Fruit fly (Drosophila melanogaster) whole organism, embryonic: ENCODE results near the gene CG44158.

Experiments
- ATbp ChIP-seq: fragments of 200-800 bp; sonication (Bioruptor generic); optimal IDR thresholded peaks from 2 replicates; lab custom pipeline; 2017; ENCODE audit warnings: missing biosample characterization, mild to moderate bottlenecking, missing genetic modification characterization, missing genetic modification reagents
- CG12071 ChIP-seq: fragments of 200-800 bp; sonication (Bioruptor generic); optimal IDR thresholded peaks from 3 replicates; lab custom pipeline; 2018; ENCODE audit warnings: missing biosample characterization, mild to moderate bottlenecking, missing genetic modification characterization
- CG12155 ChIP-seq: fragments of 200-800 bp; sonication (Bioruptor generic); optimal IDR thresholded peaks from 3 replicates; lab custom pipeline; 2016; ENCODE audit warnings: missing biosample characterization, missing genetic modification characterization
- CG14710 ChIP-seq: fragments of 200-800 bp; sonication (Bioruptor generic); optimal IDR thresholded peaks from 3 replicates; lab custom pipeline; 2019; ENCODE audit warnings: missing biosample characterization, mild to moderate bottlenecking, missing genetic modification characterization, moderate library complexity
- CG1602 ChIP-seq: fragments of 200-800 bp; sonication (Bioruptor generic); optimal IDR thresholded peaks from 3 replicates; lab custom pipeline; 2016; ENCODE audit warnings: missing biosample characterization, missing genetic modification characterization
- CG1647 ChIP-seq: fragments of 200-800 bp; sonication (Bioruptor generic); optimal IDR thresholded peaks from 3 replicates; lab custom pipeline; 2016; ENCODE audit warnings: missing biosample characterization, missing genetic modification characterization
- CG16813 ChIP-seq: fragments of 200-800 bp; sonication (Bioruptor generic); IDR thresholded peaks from 3 replicates; pipeline ENCODE4 v1.3.6; 2022; ENCODE audit warnings: missing biosample characterization, missing genetic modification characterization; ENCODE audit not compliant: partially characterized antibody
- CG18011 ChIP-seq: fragments of 200-800 bp; sonication (Bioruptor generic); optimal IDR thresholded peaks from 2 replicates; lab custom pipeline; 2017; ENCODE audit warnings: missing biosample characterization, missing genetic modification characterization, mild to moderate bottlenecking, moderate library complexity, missing genotype
- CG1832 ChIP-seq: fragments of 200-800 bp; sonication (Bioruptor generic); optimal IDR thresholded peaks from 2 replicates; lab custom pipeline; 2017; ENCODE audit warnings: missing biosample characterization, mild to moderate bottlenecking, missing genetic modification characterization, inconsistent platforms
- CG2120 ChIP-seq: fragments of 200-800 bp; sonication (Bioruptor generic); optimal IDR thresholded peaks from 3 replicates; lab custom pipeline; 2016; ENCODE audit warnings: missing biosample characterization, missing genetic modification characterization
- CG3065 ChIP-seq: fragments of 200-800 bp; sonication (Bioruptor generic); optimal IDR thresholded peaks from 2 replicates; lab custom pipeline; 2016; ENCODE audit warnings: missing biosample characterization, missing genetic modification characterization
- CG34422 ChIP-seq: fragments of 200-800 bp; sonication (Bioruptor generic); IDR thresholded peaks from 3 replicates; pipeline ENCODE4 v1.3.6; 2022; ENCODE audit warnings: missing biosample characterization, missing genetic modification characterization
- CG4404 ChIP-seq: fragments of 200-800 bp; sonication (Bioruptor generic); IDR thresholded peaks from 2 replicates; pipeline ENCODE4 v1.3.6; 2022; ENCODE audit warnings: missing biosample characterization, missing genetic modification characterization
- CG4730 ChIP-seq: fragments of 200-800 bp; sonication (Bioruptor generic); IDR thresholded peaks from 2 replicates; pipeline ENCODE4 v1.3.6; 2022; ENCODE audit warnings: missing biosample characterization, missing genetic modification characterization
- CG6254 ChIP-seq: fragments of 200-800 bp; sonication (Bioruptor generic); optimal IDR thresholded peaks from 3 replicates; lab custom pipeline; 2017; ENCODE audit warnings: mild to moderate bottlenecking, missing biosample characterization, missing genetic modification reagents, missing genetic modification characterization
- CG6854 ChIP-seq: fragments of 200-800 bp; sonication (Bioruptor generic); optimal IDR thresholded peaks from 3 replicates; lab custom pipeline; 2017; ENCODE audit warnings: missing biosample characterization, mild to moderate bottlenecking, missing genetic modification characterization
- CG7271 ChIP-seq: fragments of 200-800 bp; sonication (Bioruptor generic); optimal IDR thresholded peaks from 2 replicates; lab custom pipeline; 2018; ENCODE audit warnings: missing biosample characterization, mild to moderate bottlenecking, missing genetic modification characterization, moderate library complexity
- CG7372 ChIP-seq: fragments of 200-800 bp; sonication (Bioruptor generic); IDR thresholded peaks from 2 replicates; pipeline ENCODE4 v1.3.6; 2022; ENCODE audit warnings: missing biosample characterization, missing genetic modification characterization
- CG8944 ChIP-seq: fragments of 200-800 bp; sonication (Bioruptor generic); optimal IDR thresholded peaks from 3 replicates; lab custom pipeline; 2016; ENCODE audit warnings: missing biosample characterization, missing genetic modification characterization
- CG9727 ChIP-seq: fragments of 200-800 bp; sonication (Bioruptor generic); optimal IDR thresholded peaks from 3 replicates; lab custom pipeline; 2017; ENCODE audit warnings: missing biosample characterization, mild to moderate bottlenecking, missing genetic modification characterization
- Fer2 ChIP-seq: fragments of 200-800 bp; sonication (Bioruptor generic); optimal IDR thresholded peaks from 2 replicates; lab custom pipeline; 2018; ENCODE audit warnings: missing biosample characterization, mild to moderate bottlenecking, missing genetic modification characterization, moderate library complexity
- HLHmδ ChIP-seq: fragments of 200-800 bp; sonication (Bioruptor generic); optimal IDR thresholded peaks from 2 replicates; lab custom pipeline; 2018; ENCODE audit warnings: missing biosample characterization, mild to moderate bottlenecking, missing genetic modification characterization, moderate library complexity
- Hr51 ChIP-seq, 2 experiments: fragments of 200-800 bp; sonication (Bioruptor generic); optimal IDR thresholded peaks; 2 replicates in 1 of 2; 3 replicates in 1 of 2; lab custom pipeline; 2016 to 2018; ENCODE audit warnings: missing biosample characterization in 2 of 2, missing genetic modification characterization in 2 of 2, mild to moderate bottlenecking in 1 of 2, moderate library complexity in 1 of 2
- Meics ChIP-seq: fragments of 200-800 bp; sonication (Bioruptor generic); optimal IDR thresholded peaks from 2 replicates; lab custom pipeline; 2017; ENCODE audit warnings: missing biosample characterization, mild to moderate bottlenecking, missing genetic modification characterization
- NC2β ChIP-seq: fragments of 200-800 bp; sonication (Bioruptor generic); optimal IDR thresholded peaks from 2 replicates; lab custom pipeline; 2016; ENCODE audit warnings: missing biosample characterization, missing genetic modification characterization
- Rx ChIP-seq: fragments of 200-800 bp; sonication (Bioruptor generic); IDR thresholded peaks from 2 replicates; pipeline ENCODE4 v1.3.6; 2022; ENCODE audit warnings: missing biosample characterization, missing genetic modification characterization
- Trl ChIP-seq, 3 experiments: fragments of >200 bp in 2 of 3; fragments of 200-800 bp in 1 of 3; sonication (Bioruptor generic) in 1 of 3; optimal IDR thresholded peaks; 2 replicates in 1 of 3; 3 replicates in 2 of 3; lab custom pipeline; 2016 to 2017; ENCODE audit warnings: missing biosample characterization in 1 of 3, missing genetic modification characterization in 1 of 3
- corto ChIP-seq: fragments of 200-800 bp; sonication (Bioruptor generic); optimal IDR thresholded peaks from 2 replicates; lab custom pipeline; 2016; ENCODE audit warnings: missing biosample characterization, mild to moderate bottlenecking, missing genetic modification characterization, moderate library complexity
- croc ChIP-seq: fragments of 200-800 bp; sonication (Bioruptor generic); conservative IDR thresholded peaks from 3 replicates; pipeline ENCODE4 v1.3.6; 2022; ENCODE audit warnings: missing biosample characterization, missing genetic modification characterization
- danr ChIP-seq: fragments of 200-800 bp; sonication (Bioruptor generic); IDR thresholded peaks from 2 replicates; pipeline ENCODE4 v1.3.6; 2022; ENCODE audit warnings: missing biosample characterization, missing genetic modification characterization
- dati ChIP-seq: fragments of 200-800 bp; sonication (Bioruptor generic); IDR thresholded peaks from 2 replicates; pipeline ENCODE4 v1.3.6; 2022; ENCODE audit warnings: missing biosample characterization, missing genetic modification characterization
- dmrt99B ChIP-seq: fragments of 200-800 bp; sonication (Bioruptor generic); optimal IDR thresholded peaks from 2 replicates; lab custom pipeline; 2018; ENCODE audit warnings: missing biosample characterization, mild to moderate bottlenecking, missing genetic modification characterization, moderate library complexity
- dpn ChIP-seq, 2 experiments: fragments of 200-800 bp; sonication (Bioruptor generic); optimal IDR thresholded peaks; 3 replicates each; lab custom pipeline; 2016; ENCODE audit warnings: missing biosample characterization in 2 of 2, missing genetic modification characterization in 2 of 2
- her ChIP-seq: fragments of 200-800 bp; sonication (Bioruptor generic); optimal IDR thresholded peaks from 2 replicates; lab custom pipeline; 2016; ENCODE audit warnings: missing biosample characterization, missing genetic modification characterization
- ind ChIP-seq: fragments of 200-800 bp; sonication (Bioruptor generic); optimal IDR thresholded peaks from 3 replicates; lab custom pipeline; 2016; ENCODE audit warnings: missing biosample characterization, missing genetic modification characterization
- insv ChIP-seq, 2 experiments: fragments of 200-800 bp; sonication (Bioruptor generic); optimal IDR thresholded peaks; 3 replicates each; lab custom pipeline; 2016 to 2018; ENCODE audit warnings: missing biosample characterization in 2 of 2, missing genetic modification characterization in 2 of 2
- jing ChIP-seq: fragments of 200-800 bp; sonication (Bioruptor generic); optimal IDR thresholded peaks from 2 replicates; lab custom pipeline; 2018; ENCODE audit warnings: missing biosample characterization, mild to moderate bottlenecking, missing genetic modification characterization
- kah ChIP-seq: fragments of 200-800 bp; sonication (Bioruptor generic); optimal IDR thresholded peaks from 2 replicates; lab custom pipeline; 2018; ENCODE audit warnings: missing biosample characterization, mild to moderate bottlenecking, missing genetic modification characterization
- lab ChIP-seq: fragments of 200-800 bp; sonication (Bioruptor generic); optimal IDR thresholded peaks from 3 replicates; lab custom pipeline; 2017; ENCODE audit warnings: missing biosample characterization, missing genetic modification characterization, mild to moderate bottlenecking, moderate library complexity, missing genetic modification reagents
- p53 ChIP-seq: fragments of 200-800 bp; sonication (Bioruptor generic); optimal IDR thresholded peaks from 2 replicates; lab custom pipeline; 2016; ENCODE audit warnings: missing biosample characterization, missing genetic modification characterization
- pan ChIP-seq, 4 experiments: fragments of >200 bp in 3 of 4; fragments of 200-800 bp in 1 of 4; sonication (Bioruptor generic) in 1 of 4; optimal IDR thresholded peaks in 3 of 4; IDR thresholded peaks in 1 of 4; 2 replicates each; pipeline versions ENCODE4 v1.3.6 to Lab custom; 2017 to 2022; ENCODE audit warnings: missing biosample characterization in 2 of 4, missing genetic modification characterization in 2 of 4, mixed read lengths in 1 of 4
- psq ChIP-seq: fragments of 200-800 bp; sonication (Bioruptor generic); optimal IDR thresholded peaks from 2 replicates; lab custom pipeline; 2017; ENCODE audit warnings: missing biosample characterization, missing genetic modification characterization
- ranshi ChIP-seq: fragments of 200-800 bp; sonication (Bioruptor generic); IDR thresholded peaks from 2 replicates; pipeline ENCODE4 v1.3.6; 2022; ENCODE audit warnings: missing biosample characterization, missing genetic modification characterization
- sens ChIP-seq: fragments of 200-800 bp; sonication (Bioruptor generic); peaks from one replicate; lab custom pipeline; 2016; ENCODE audit warnings: missing biosample characterization, missing genetic modification characterization
- sens-2 ChIP-seq: fragments of 200-800 bp; sonication (Bioruptor generic); IDR thresholded peaks from 2 replicates; pipeline ENCODE4 v1.3.6; 2022; ENCODE audit warnings: missing biosample characterization, missing genetic modification characterization
- ssp ChIP-seq: fragments of 200-800 bp; sonication (Bioruptor generic); IDR thresholded peaks from 2 replicates; pipeline ENCODE4 v1.3.6; 2022; ENCODE audit warnings: missing biosample characterization, missing genetic modification characterization
- tin ChIP-seq: fragments of 200-800 bp; sonication (Bioruptor generic); optimal IDR thresholded peaks from 3 replicates; lab custom pipeline; 2016; ENCODE audit warnings: missing biosample characterization, missing genetic modification characterization
- twi ChIP-seq: fragments of 200-800 bp; optimal IDR thresholded peaks from 2 replicates; lab custom pipeline; 2019; ENCODE audit warnings: missing biosample characterization, mild to moderate bottlenecking, missing genetic modification characterization, moderate library complexity
- vnd ChIP-seq: fragments of 200-800 bp; sonication (Bioruptor generic); IDR thresholded peaks from 3 replicates; pipeline ENCODE4 v1.3.6; 2022; ENCODE audit warnings: missing biosample characterization, missing genetic modification characterization; ENCODE audit not compliant: partially characterized antibody

CG44158 gene

DNA sequence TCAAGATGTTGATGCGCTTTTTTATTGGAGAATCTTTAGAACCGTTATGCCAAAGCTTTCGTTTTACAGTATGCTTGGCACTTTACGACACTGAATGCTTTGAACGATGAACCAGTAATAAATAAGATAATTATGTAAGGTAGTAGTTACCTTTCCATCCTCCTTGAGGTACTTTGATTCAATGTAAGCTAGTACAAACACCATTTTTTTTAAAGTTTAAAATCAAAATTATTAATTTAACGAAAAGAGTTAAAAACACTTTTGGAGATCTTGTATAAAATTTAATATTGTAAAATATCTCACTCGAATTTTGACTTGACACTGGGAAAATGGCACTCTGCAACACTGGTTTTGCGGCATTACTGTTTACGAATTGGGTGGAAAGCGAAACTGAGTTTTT lies 23.2 kb upstream of the CG44158 start, which contains the start of the genes Arp5 and CG7208 (continued):
- TF ChIP-seq dmrt99B: no peak
- TF ChIP-seq CG16813 (GFP tag; lab: Robert Waterston, UW): no peak
- TF ChIP-seq CG1832: no peak
- peak; percentile 71 for TF ChIP-seq tin (GFP tag; lab: Kevin White, UChicago)
- TF ChIP-seq ssp (GFP tag; lab: Robert Waterston, UW): peak; percentile 41
- TF ChIP-seq dpn (GFP tag; optimal IDR thresholded peaks at IDR 0.05; lab: Kevin White, UChicago): peak; percentile 72 to 85
- TF ChIP-seq twi (tag; lab: Kevin White, UChicago): peak; percentile 37
- TF ChIP-seq CG1602 (GFP tag; lab: Kevin White, UChicago): peak; percentile 54
- peak; percentile 86 for TF ChIP-seq CG14710 (tag; lab: Kevin White, UChicago)
- no peak for TF ChIP-seq jing (GFP tag; lab: Kevin White, UChicago)
- TF ChIP-seq CG8944 (GFP tag; lab: Kevin White, UChicago): peak; percentile 13
- TF ChIP-seq sens (GFP tag; lab: Kevin White, UChicago): peak; percentile 95
- no peak for TF ChIP-seq Rx (GFP tag; lab: Robert Waterston, UW)
- TF ChIP-seq pan (optimal IDR thresholded peaks at IDR 0.05; lab: Kevin White, UChicago): no peak
- TF ChIP-seq pan (GFP tag; optimal IDR thresholded peaks at IDR 0.05 in 1 of 2, IDR thresholded peaks at IDR 0.05 in 1 of 2): peak in 1 of 2 experiments; percentile 71
- peak; percentile 32 for TF ChIP-seq ATbp
- peak; percentile 91 for TF ChIP-seq psq (GFP tag; lab: Kevin White, UChicago)
- TF ChIP-seq croc (GFP tag; lab: Robert Waterston, UW): 0 out of 3 replicates have a peak, but pooled peaks have one; percentile 19
- TF ChIP-seq Trl (optimal IDR thresholded peaks at IDR 0.05; lab: Kevin White, UChicago): no peak
- peak; percentile 46 for TF ChIP-seq Trl (GFP tag; optimal IDR thresholded peaks at IDR 0.05; lab: Kevin White, UChicago)
- peak in 1 of 2 experiments; percentile 20 for TF ChIP-seq insv (GFP tag; optimal IDR thresholded peaks at IDR 0.05; lab: Kevin White, UChicago)
- peak; percentile 16 for TF ChIP-seq CG6254
- peak; percentile 63; the same call in 1 of the 3 replicates for TF ChIP-seq CG34422 (GFP tag; lab: Robert Waterston, UW)
- TF ChIP-seq CG3065 (GFP tag; lab: Kevin White, UChicago): no peak
- TF ChIP-seq sens-2 (GFP tag; lab: Robert Waterston, UW): no peak
- peak in 1 of 2 experiments; percentile 44 for TF ChIP-seq Hr51 (GFP tag; optimal IDR thresholded peaks at IDR 0.05; lab: Kevin White, UChicago)
- peak; percentile 73 for TF ChIP-seq CG12155 (GFP tag; lab: Kevin White, UChicago)
- peak; percentile 51 for TF ChIP-seq CG1647 (GFP tag; lab: Kevin White, UChicago)
- TF ChIP-seq ind (GFP tag; lab: Kevin White, UChicago): peak; percentile 75
- no peak for TF ChIP-seq CG6854
- no peak for TF ChIP-seq kah
- no peak for TF ChIP-seq lab (GFP tag; lab: Kevin White, UChicago)
- TF ChIP-seq CG12071 (GFP tag; lab: Kevin White, UChicago): no peak
- peak; percentile 1 for TF ChIP-seq NC2β (GFP tag; lab: Kevin White, UChicago)
- peak; percentile 54 for TF ChIP-seq CG18011 (GFP tag; lab: Kevin White, UChicago)
- no peak for TF ChIP-seq vnd (GFP tag; lab: Robert Waterston, UW)
- TF ChIP-seq CG9727 (GFP tag; lab: Kevin White, UChicago): peak; percentile 64
- peak; percentile 91 for TF ChIP-seq CG2120 (GFP tag; lab: Kevin White, UChicago)
- no peak for TF ChIP-seq p53
- TF ChIP-seq dati (GFP tag; lab: Robert Waterston, UW): no peak
- TF ChIP-seq CG4404 (GFP tag; lab: Robert Waterston, UW): peak; percentile 48; the same call in 1 of the 2 replicates
- no peak for TF ChIP-seq CG7271 (tag; lab: Kevin White, UChicago)
- 0 out of 2 replicates have a peak, but pooled peaks have one; percentile 10 for TF ChIP-seq danr (GFP tag; lab: Robert Waterston, UW)
- peak; percentile 66 for TF ChIP-seq CG7372 (GFP tag; lab: Robert Waterston, UW)
- TF ChIP-seq her (GFP tag; lab: Kevin White, UChicago): peak; percentile 8
- no peak for TF ChIP-seq HLHmδ (GFP tag; lab: Kevin White, UChicago)
- TF ChIP-seq CG4730 (GFP tag; lab: Robert Waterston, UW): no peak
- peak; percentile 48 for TF ChIP-seq Fer2 (tag; lab: Kevin White, UChicago)
- peak; percentile 57 for TF ChIP-seq ranshi
- peak; percentile 85 for TF ChIP-seq Meics (GFP tag; lab: Kevin White, UChicago)
- no peak for TF ChIP-seq corto
